Worm (Caenorhabditis elegans) whole organism, L4 larva: ENCODE results near the gene C03B1.17.

Experiments used
- D1046.2 ChIP-seq: fragments of 200-800 bp; sonication (Bioruptor generic); IDR thresholded peaks from 2 replicates; pipeline ENCODE4 v1.3.6; 2022; ENCODE audit warnings: missing genetic modification characterization, missing compliant biosample characterization
- F49E8.2 ChIP-seq: sonication (generic microtip); optimal IDR thresholded peaks from 2 replicates; lab custom pipeline; 2016; ENCODE audit warnings: missing compliant biosample characterization, mild to moderate bottlenecking, missing genetic modification characterization, borderline replicate concordance
- attf-4 ChIP-seq: sonication (generic microtip); optimal IDR thresholded peaks from 3 replicates; lab custom pipeline; 2017; ENCODE audit warnings: missing biosample characterization, missing genetic modification characterization
- ceh-20 ChIP-seq: fragments of 200-800 bp; sonication (Bioruptor generic); IDR thresholded peaks from 2 replicates; pipeline ENCODE4 v1.3.6; 2022; ENCODE audit warnings: missing genetic modification reagents, missing genetic modification characterization, missing compliant biosample characterization
- ceh-82 ChIP-seq: sonication (generic microtip); optimal IDR thresholded peaks from 2 replicates; lab custom pipeline; 2017; ENCODE audit warnings: missing biosample characterization, missing genetic modification characterization
- duxl-1 ChIP-seq: sonication (generic microtip); optimal IDR thresholded peaks from 2 replicates; lab custom pipeline; 2016; ENCODE audit warnings: mild to moderate bottlenecking, missing genetic modification characterization, moderate library complexity, missing compliant biosample characterization; ENCODE audit not compliant: poor library complexity
- fkh-10 ChIP-seq: fragments of 150-350 bp; optimal IDR thresholded peaks from 2 replicates; lab custom pipeline; 2014; ENCODE audit warnings: missing biosample characterization, missing genetic modification reagents, missing genetic modification characterization
- hlh-11 ChIP-seq: fragments of 200-800 bp; sonication (Bioruptor generic); optimal IDR thresholded peaks from 2 replicates; lab custom pipeline; 2018; ENCODE audit warnings: mild to moderate bottlenecking, missing genetic modification characterization, missing compliant biosample characterization
- lin-1 ChIP-seq: fragments of 200-800 bp; sonication (Bioruptor generic); IDR thresholded peaks from 2 replicates; pipeline ENCODE4 v1.3.6; 2022; ENCODE audit warnings: missing genetic modification reagents, missing genetic modification characterization, missing compliant biosample characterization
- madf-5 ChIP-seq, 2 experiments: fragments of 200-800 bp; sonication (Bioruptor generic); IDR thresholded peaks; 2 replicates each; pipeline ENCODE4 v1.3.6; 2022; ENCODE audit warnings: missing compliant biosample characterization in 2 of 2, missing genetic modification characterization in 2 of 2
- mdl-1 ChIP-seq, 2 experiments: fragments of 150-350 bp in 1 of 2; sonication (generic microtip) in 1 of 2; optimal IDR thresholded peaks; 2 replicates each; lab custom pipeline; 2014 to 2017; ENCODE audit warnings: missing biosample characterization in 2 of 2, missing genetic modification characterization in 2 of 2
- mxl-3 ChIP-seq: fragments of 200-800 bp; sonication (Bioruptor generic); optimal IDR thresholded peaks from 2 replicates; lab custom pipeline; 2018; ENCODE audit warnings: mild to moderate bottlenecking, missing genetic modification characterization, missing compliant biosample characterization
- nhr-237 ChIP-seq: sonication (generic microtip); optimal IDR thresholded peaks from 2 replicates; lab custom pipeline; 2017; ENCODE audit warnings: missing biosample characterization, missing genetic modification characterization
- nhr-28 ChIP-seq: fragments of 150-350 bp; optimal IDR thresholded peaks from 2 replicates; lab custom pipeline; 2014; ENCODE audit warnings: missing biosample characterization, missing genetic modification characterization
- nhr-48 ChIP-seq: sonication (generic microtip); optimal IDR thresholded peaks from 2 replicates; lab custom pipeline; 2016; ENCODE audit warnings: mild to moderate bottlenecking, missing genetic modification characterization, missing compliant biosample characterization
- nhr-76 ChIP-seq: fragments of 150-350 bp; optimal IDR thresholded peaks from 2 replicates; lab custom pipeline; 2014; ENCODE audit warnings: missing biosample characterization, missing genetic modification characterization
- pqm-1 ChIP-seq: sonication (generic microtip); optimal IDR thresholded peaks from 2 replicates; lab custom pipeline; 2017; ENCODE audit warnings: missing biosample characterization, missing genetic modification characterization
- tra-1 ChIP-seq: fragments of 200-800 bp; sonication (Bioruptor generic); IDR thresholded peaks from 2 replicates; pipeline ENCODE4 v1.3.6; 2022; ENCODE audit warnings: missing genetic modification reagents, missing genetic modification characterization, missing compliant biosample characterization
- zfp-2 ChIP-seq: sonication (generic microtip); optimal IDR thresholded peaks from 2 replicates; lab custom pipeline; 2016; ENCODE audit warnings: mild to moderate bottlenecking, missing genetic modification characterization, missing compliant biosample characterization
- ztf-7 ChIP-seq: fragments of 150-350 bp; optimal IDR thresholded peaks from 2 replicates; lab custom pipeline; 2014; ENCODE audit warnings: missing biosample characterization, missing genetic modification characterization

The C03B1.17 gene

DNA sequence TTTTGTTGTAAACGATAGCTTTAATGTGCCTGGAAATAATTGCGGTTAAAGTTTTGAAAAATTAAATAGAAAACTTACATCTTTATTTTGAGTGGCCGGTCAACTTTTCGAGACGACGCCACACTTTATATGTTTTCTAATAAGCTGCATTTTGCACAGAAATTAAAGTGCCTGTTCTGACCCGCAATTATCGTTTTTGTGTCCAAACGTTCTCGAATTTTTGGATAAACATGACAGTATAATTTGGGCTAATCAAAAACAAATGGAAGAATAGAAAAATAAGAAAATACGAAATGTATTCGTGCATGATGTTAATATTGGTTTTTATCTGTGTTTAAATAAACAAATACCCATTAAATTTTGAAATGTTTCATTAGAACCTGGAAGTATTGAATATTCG lies 47.2 kb downstream of the C03B1.17 start, which contains the start of gene K10C2.12:
Gene K10C2.12 (minus strand): TSS at position 101 of the 400 bp plus-strand sequence.
- TF ChIP-seq hlh-11 (tag; lab: Kevin White, UChicago), result no peak
- no peak for TF ChIP-seq tra-1
- no peak for TF ChIP-seq nhr-48 (tag; lab: Kevin White, UChicago)
- TF ChIP-seq ceh-20, result no peak
- no peak for TF ChIP-seq nhr-76 (tag; lab: Kevin White, UChicago)
- no peak for TF ChIP-seq lin-1
- TF ChIP-seq mdl-1 (tag; optimal IDR thresholded peaks at IDR 0.05; lab: Kevin White, UChicago), result no peak
- no peak for TF ChIP-seq D1046.2 (GFP tag; lab: Robert Waterston, UW)
- TF ChIP-seq madf-5 (GFP tag; IDR thresholded peaks at IDR 0.05; lab: Robert Waterston, UW), result no peak
- no peak for TF ChIP-seq pqm-1 (tag; lab: Kevin White, UChicago)
- no peak for TF ChIP-seq mxl-3
- TF ChIP-seq nhr-237, result no peak
- no peak for TF ChIP-seq ceh-82 (tag; lab: Kevin White, UChicago)
- no peak for TF ChIP-seq nhr-28 (tag; lab: Kevin White, UChicago)
- no peak for TF ChIP-seq zfp-2 (tag; lab: Kevin White, UChicago)
- no peak for TF ChIP-seq F49E8.2 (tag; lab: Kevin White, UChicago)
- no peak for TF ChIP-seq ztf-7 (tag; lab: Kevin White, UChicago)
- no peak for TF ChIP-seq duxl-1 (tag; lab: Kevin White, UChicago)
- TF ChIP-seq fkh-10 (GFP tag; lab: Kevin White, UChicago), result no peak
- TF ChIP-seq attf-4 (tag; lab: Kevin White, UChicago), result no peak
